Fruit fly (Drosophila melanogaster): ENCODE data around the gene Sry-beta.

Sry-beta gene

DNA sequence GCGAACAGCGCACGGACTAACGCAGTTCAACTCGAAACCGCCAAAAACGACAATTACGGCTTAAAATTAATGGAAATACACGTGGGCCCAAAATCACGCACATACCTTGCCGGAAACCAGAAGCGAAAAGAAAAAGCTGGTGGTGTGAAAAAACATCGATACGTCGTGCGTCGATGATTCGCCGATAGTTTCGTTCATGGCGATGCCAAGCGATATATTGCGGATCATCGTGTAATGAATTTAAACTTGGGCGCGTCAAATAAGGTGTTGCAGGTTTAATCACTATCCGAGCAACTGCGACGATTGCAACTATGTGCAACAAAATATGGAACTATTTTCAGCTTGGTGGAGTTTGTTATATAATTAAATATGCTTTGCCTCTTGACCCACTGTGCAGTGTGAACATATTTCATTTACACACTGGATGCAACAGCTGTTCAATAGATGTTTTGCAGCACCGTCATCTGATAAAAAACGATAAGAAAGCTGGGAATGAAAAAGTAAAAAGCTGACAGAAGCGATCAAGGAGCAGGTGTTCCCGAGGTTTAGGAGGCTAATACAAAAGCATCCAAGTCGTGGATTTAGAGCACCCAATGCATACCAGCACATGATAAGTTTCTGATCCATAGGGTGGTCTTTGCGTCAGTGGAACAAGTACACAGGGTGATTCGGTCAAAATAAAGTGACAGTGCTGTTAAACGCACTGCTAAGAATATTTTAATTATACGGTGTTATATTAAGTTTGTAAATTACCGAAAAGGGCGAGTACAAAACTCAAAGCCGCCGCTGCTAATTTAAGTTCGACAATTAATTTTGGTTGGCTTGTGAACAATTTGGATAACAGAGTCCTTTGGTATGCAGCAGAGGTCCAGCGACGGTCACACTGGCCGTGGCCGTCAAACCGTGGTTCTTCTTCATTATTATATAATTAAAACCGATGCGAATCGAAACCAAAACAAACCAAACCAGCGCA lies 6.8 kb downstream of the Sry-beta start, which contains the start of the genes RpL32 and CG7943:
Gene RpL32 (minus strand): TSS at position 133 of the 973 bp plus-strand sequence.
Gene CG7943 (plus strand): TSS at position 442 of the 973 bp plus-strand sequence.
- TF ChIP-seq CG33017 (tag; optimal IDR thresholded peaks at IDR 0.05) = peak; percentile 87
- TF ChIP-seq CG7045 (GFP tag; optimal IDR thresholded peaks at IDR 0.05) = peak; percentile 93
- TF ChIP-seq CG7101 (tag; optimal IDR thresholded peaks at IDR 0.05) = peak; percentile 94
- peak; percentile 99 for TF ChIP-seq Hr96 (GFP tag; optimal IDR thresholded peaks at IDR 0.05)
- TF ChIP-seq cnc (optimal IDR thresholded peaks at IDR 0.05) = no peak
- peak; percentile 98 for TF ChIP-seq toe (GFP tag; optimal IDR thresholded peaks at IDR 0.05)
- peak; percentile 85 for TF ChIP-seq tj (GFP tag; optimal IDR thresholded peaks at IDR 0.05)
- TF ChIP-seq CG14711 (tag; optimal IDR thresholded peaks at IDR 0.05) = peak; percentile 85
- peak; percentile 96 for TF ChIP-seq CG1620 (GFP tag; optimal IDR thresholded peaks at IDR 0.05)
- TF ChIP-seq CG12768 (GFP tag; optimal IDR thresholded peaks at IDR 0.05) = peak; percentile 94
- TF ChIP-seq CG11617 (GFP tag; optimal IDR thresholded peaks at IDR 0.05) = peak; percentile 97
- TF ChIP-seq bab1 (GFP tag; optimal IDR thresholded peaks at IDR 0.05) = peak; percentile 97
- peak; percentile 86 for TF ChIP-seq pad (GFP tag; optimal IDR thresholded peaks at IDR 0.05)
- TF ChIP-seq cic (GFP tag; optimal IDR thresholded peaks at IDR 0.05) = peak; percentile 62
- peak; percentile 97 for TF ChIP-seq Crg-1 (GFP tag; optimal IDR thresholded peaks at IDR 0.05)
- no peak for TF ChIP-seq CG5204 (GFP tag; optimal IDR thresholded peaks at IDR 0.05)
- peak; percentile 91 for TF ChIP-seq Clk (GFP tag; optimal IDR thresholded peaks at IDR 0.05)
- peak; percentile 96 for TF ChIP-seq ovo (GFP tag; optimal IDR thresholded peaks at IDR 0.05)
- no peak for TF ChIP-seq kay (GFP tag; ENCODE audit: borderline replicate concordance)
- TF ChIP-seq Mnt (GFP tag; optimal IDR thresholded peaks at IDR 0.05) = peak; percentile 95

dm6 chr3R:30050448-30050847 lies 10.9 kb downstream of the Sry-beta start:
- TF ChIP-seq CG33017 (tag; optimal IDR thresholded peaks at IDR 0.05) (no peak), CG7045 (GFP tag; optimal IDR thresholded peaks at IDR 0.05) (no peak), CG14711 (tag; optimal IDR thresholded peaks at IDR 0.05) (no peak), Hr96 (GFP tag; optimal IDR thresholded peaks at IDR 0.05) (no peak), Crg-1 (GFP tag; optimal IDR thresholded peaks at IDR 0.05) (no peak)

DNA sequence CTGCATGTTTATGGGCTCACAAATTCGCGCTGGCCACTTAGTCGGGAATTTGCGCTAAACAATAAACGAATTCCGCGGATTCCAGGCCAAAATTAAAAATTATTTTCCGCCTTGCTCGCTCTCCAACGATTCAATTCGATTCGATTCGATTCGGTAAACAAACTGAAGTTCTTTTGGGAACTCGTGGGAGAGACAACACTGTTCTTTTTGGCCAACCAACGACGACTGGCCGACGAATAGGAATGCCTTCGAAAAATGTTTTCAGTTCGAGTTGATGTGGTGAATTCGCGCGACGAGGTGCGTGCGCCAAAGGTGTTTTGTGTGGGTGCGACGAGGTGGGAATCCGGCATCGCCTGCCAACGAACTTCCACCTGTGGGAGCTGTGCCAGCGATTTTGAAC lies 12.4 kb downstream of the Sry-beta start, which contains the start of gene CG15528:
Gene CG15528 (minus strand): TSS at position 180 of the 400 bp plus-strand sequence.
- TF ChIP-seq CG7101 (tag; optimal IDR thresholded peaks at IDR 0.05) = no peak
- TF ChIP-seq CG5204 (GFP tag; optimal IDR thresholded peaks at IDR 0.05) = no peak
- no peak for TF ChIP-seq CG1620 (GFP tag; optimal IDR thresholded peaks at IDR 0.05)
- no peak for TF ChIP-seq toe (GFP tag; optimal IDR thresholded peaks at IDR 0.05)
- TF ChIP-seq Clk (GFP tag; optimal IDR thresholded peaks at IDR 0.05) = no peak
- TF ChIP-seq Crg-1 (GFP tag; optimal IDR thresholded peaks at IDR 0.05) = no peak
- TF ChIP-seq Hr96 (GFP tag; optimal IDR thresholded peaks at IDR 0.05) = no peak
- no peak for TF ChIP-seq cic (GFP tag; optimal IDR thresholded peaks at IDR 0.05)
- TF ChIP-seq pad (GFP tag; optimal IDR thresholded peaks at IDR 0.05) = no peak
- no peak for TF ChIP-seq CG7045 (GFP tag; optimal IDR thresholded peaks at IDR 0.05)
- TF ChIP-seq CG33017 (tag; optimal IDR thresholded peaks at IDR 0.05) = no peak
- no peak for TF ChIP-seq Mnt (GFP tag; optimal IDR thresholded peaks at IDR 0.05)
- TF ChIP-seq bab1 (GFP tag; optimal IDR thresholded peaks at IDR 0.05) = no peak
- no peak for TF ChIP-seq CG11617 (GFP tag; optimal IDR thresholded peaks at IDR 0.05)
- TF ChIP-seq tj (GFP tag; optimal IDR thresholded peaks at IDR 0.05) = no peak
- TF ChIP-seq CG14711 (tag; optimal IDR thresholded peaks at IDR 0.05) = no peak

DNA sequence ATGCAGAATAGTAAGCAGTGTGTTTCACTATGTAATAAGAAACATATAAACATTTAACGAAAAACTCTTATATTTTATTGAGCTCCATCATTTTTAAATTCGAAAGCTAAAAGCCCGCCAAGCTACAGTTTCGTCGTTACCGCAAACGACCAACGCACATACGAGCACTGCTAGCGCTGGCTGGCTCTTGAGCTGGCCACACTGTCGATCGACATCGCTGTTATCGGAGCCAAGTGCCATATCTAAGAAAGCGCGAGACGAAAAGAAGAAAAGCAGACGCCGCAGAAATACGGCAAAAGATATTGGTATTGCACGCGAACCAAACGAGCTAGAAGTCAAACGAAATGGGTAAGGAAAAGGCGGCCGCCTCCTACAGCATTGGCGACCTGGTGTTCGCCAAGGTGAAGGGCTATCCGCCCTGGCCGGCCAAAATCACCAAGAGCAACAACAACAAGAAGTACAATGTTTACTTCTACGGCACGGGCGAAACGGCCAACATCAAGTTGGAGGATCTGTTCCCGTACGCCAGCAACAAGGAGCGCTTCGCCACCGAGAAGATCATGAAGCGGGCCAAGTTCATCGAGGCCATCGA lies 13.0 kb downstream of the Sry-beta start, which contains the start of gene Jasper:
Gene Jasper (plus strand): TSS at position 60 of the 592 bp plus-strand sequence.
- no peak for TF ChIP-seq CG12768 (GFP tag; optimal IDR thresholded peaks at IDR 0.05)
- no peak for TF ChIP-seq CG7045 (GFP tag; optimal IDR thresholded peaks at IDR 0.05)
- no peak for TF ChIP-seq CG11617 (GFP tag; optimal IDR thresholded peaks at IDR 0.05)
- TF ChIP-seq kay (GFP tag; ENCODE audit: borderline replicate concordance) = no peak
- TF ChIP-seq CG33017 (tag; optimal IDR thresholded peaks at IDR 0.05) = no peak
- TF ChIP-seq Clk (GFP tag; optimal IDR thresholded peaks at IDR 0.05) = no peak
- TF ChIP-seq tj (GFP tag; optimal IDR thresholded peaks at IDR 0.05) = peak; percentile 80
- no peak for TF ChIP-seq toe (GFP tag; optimal IDR thresholded peaks at IDR 0.05)
- TF ChIP-seq CG14711 (tag; optimal IDR thresholded peaks at IDR 0.05) = no peak
- TF ChIP-seq bab1 (GFP tag; optimal IDR thresholded peaks at IDR 0.05) = peak; percentile 71
- peak; percentile 24 for TF ChIP-seq Mnt (GFP tag; optimal IDR thresholded peaks at IDR 0.05)
- no peak for TF ChIP-seq pad (GFP tag; optimal IDR thresholded peaks at IDR 0.05)
- TF ChIP-seq ovo (GFP tag; optimal IDR thresholded peaks at IDR 0.05) = peak; percentile 26
- TF ChIP-seq CG5204 (GFP tag; optimal IDR thresholded peaks at IDR 0.05) = no peak
- peak; percentile 40 for TF ChIP-seq cic (GFP tag; optimal IDR thresholded peaks at IDR 0.05)
- TF ChIP-seq cnc (optimal IDR thresholded peaks at IDR 0.05) = no peak
- TF ChIP-seq CG1620 (GFP tag; optimal IDR thresholded peaks at IDR 0.05) = peak; percentile 46
- no peak for TF ChIP-seq Crg-1 (GFP tag; optimal IDR thresholded peaks at IDR 0.05)
- peak; percentile 43 for TF ChIP-seq CG7101 (tag; optimal IDR thresholded peaks at IDR 0.05)
- no peak for TF ChIP-seq Hr96 (GFP tag; optimal IDR thresholded peaks at IDR 0.05)

dm6 chr3R:30055915-30056544 lies 16.5 kb downstream of the Sry-beta start, which contains the start of the genes Rpp14b and spn-A:
Gene Rpp14b, plus strand, starts transcription at chr3R:30055957.
Gene spn-A, minus strand, starts transcription at chr3R:30056037.
- TF ChIP-seq CG11617 (GFP tag; optimal IDR thresholded peaks at IDR 0.05) (no peak), Clk (GFP tag; optimal IDR thresholded peaks at IDR 0.05) (no peak), toe (GFP tag; optimal IDR thresholded peaks at IDR 0.05) (no peak), CG1620 (GFP tag; optimal IDR thresholded peaks at IDR 0.05) (peak; percentile 62), Crg-1 (GFP tag; optimal IDR thresholded peaks at IDR 0.05) (no peak), Hr96 (GFP tag; optimal IDR thresholded peaks at IDR 0.05) (no peak), pad (GFP tag; optimal IDR thresholded peaks at IDR 0.05) (no peak), CG7101 (tag; optimal IDR thresholded peaks at IDR 0.05) (peak; percentile 42), CG12768 (GFP tag; optimal IDR thresholded peaks at IDR 0.05) (no peak), CG5204 (GFP tag; optimal IDR thresholded peaks at IDR 0.05) (no peak), Mnt (GFP tag; optimal IDR thresholded peaks at IDR 0.05) (no peak), cic (GFP tag; optimal IDR thresholded peaks at IDR 0.05) (no peak), cnc (optimal IDR thresholded peaks at IDR 0.05) (no peak), bab1 (GFP tag; optimal IDR thresholded peaks at IDR 0.05) (peak; percentile 18), CG33017 (tag; optimal IDR thresholded peaks at IDR 0.05) (no peak), ovo (GFP tag; optimal IDR thresholded peaks at IDR 0.05) (no peak), kay (GFP tag; ENCODE audit: borderline replicate concordance) (no peak), CG7045 (GFP tag; optimal IDR thresholded peaks at IDR 0.05) (no peak), CG14711 (tag; optimal IDR thresholded peaks at IDR 0.05) (peak; percentile 22), tj (GFP tag; optimal IDR thresholded peaks at IDR 0.05) (no peak)
